Fruit fly (Drosophila melanogaster) whole organism, embryonic: ENCODE measurements around the gene mRpL17.

Experiments used
- ATbp ChIP-seq: fragments of 200-800 bp; sonication (Bioruptor generic); optimal IDR thresholded peaks from 2 replicates; lab custom pipeline; 2017; ENCODE audit warnings: missing biosample characterization, mild to moderate bottlenecking, missing genetic modification characterization, missing genetic modification reagents
- B-H2 ChIP-seq: fragments of 200-800 bp; sonication (Bioruptor generic); optimal IDR thresholded peaks from 2 replicates; lab custom pipeline; 2018; ENCODE audit warnings: missing biosample characterization, mild to moderate bottlenecking, missing genetic modification characterization
- BtbVII ChIP-seq: fragments of 200-800 bp; sonication (Bioruptor generic); optimal IDR thresholded peaks from 3 replicates; lab custom pipeline; 2017; ENCODE audit warnings: missing biosample characterization, mild to moderate bottlenecking, missing genetic modification characterization
- CG10147 ChIP-seq: fragments of 200-800 bp; sonication (Bioruptor generic); optimal IDR thresholded peaks from 2 replicates; lab custom pipeline; 2019; ENCODE audit warnings: missing biosample characterization, mild to moderate bottlenecking, missing genetic modification characterization, moderate library complexity
- CG11695 ChIP-seq: fragments of 200-800 bp; sonication (Bioruptor generic); IDR thresholded peaks from 3 replicates; pipeline ENCODE4 v1.3.6; 2022; ENCODE audit warnings: missing biosample characterization, missing genetic modification characterization
- CG12219 ChIP-seq: fragments of 200-800 bp; sonication (Bioruptor generic); optimal IDR thresholded peaks from 3 replicates; lab custom pipeline; 2018; ENCODE audit warnings: missing biosample characterization, mild to moderate bottlenecking, missing genetic modification characterization
- CG12659 ChIP-seq: fragments of 200-800 bp; sonication (Bioruptor generic); optimal IDR thresholded peaks from 3 replicates; lab custom pipeline; 2017; ENCODE audit warnings: mild to moderate bottlenecking, missing biosample characterization, missing genetic modification reagents, missing genetic modification characterization
- CG13424 ChIP-seq: fragments of 200-800 bp; sonication (Bioruptor generic); optimal IDR thresholded peaks from 2 replicates; lab custom pipeline; 2019; ENCODE audit warnings: missing biosample characterization, mild to moderate bottlenecking, missing genetic modification characterization, moderate library complexity
- CG13894 ChIP-seq: fragments of 200-800 bp; sonication (Bioruptor generic); optimal IDR thresholded peaks from 3 replicates; lab custom pipeline; 2018; ENCODE audit warnings: missing biosample characterization, mild to moderate bottlenecking, missing genetic modification characterization, moderate library complexity
- CG14050 ChIP-seq: fragments of 200-800 bp; sonication (Bioruptor generic); IDR thresholded peaks from 3 replicates; pipeline ENCODE4 v1.3.6; 2022; ENCODE audit warnings: missing biosample characterization, missing genetic modification characterization
- CG14860 ChIP-seq: fragments of 200-800 bp; sonication (Bioruptor generic); IDR thresholded peaks from 3 replicates; pipeline ENCODE4 v1.3.6; 2022; ENCODE audit warnings: missing biosample characterization, missing genetic modification characterization; ENCODE audit not compliant: partially characterized antibody
- CG15479 ChIP-seq: fragments of 200-800 bp; sonication (Bioruptor generic); optimal IDR thresholded peaks from 3 replicates; lab custom pipeline; 2019; ENCODE audit warnings: missing biosample characterization, mild to moderate bottlenecking, missing genetic modification characterization, moderate library complexity
- CG32532 ChIP-seq: fragments of 200-800 bp; sonication (Bioruptor generic); IDR thresholded peaks from 2 replicates; pipeline ENCODE4 v1.3.6; 2022; ENCODE audit warnings: missing biosample characterization, missing genetic modification characterization
- CG32772 ChIP-seq: fragments of 200-800 bp; sonication (Bioruptor generic); IDR thresholded peaks from 2 replicates; pipeline ENCODE4 v1.3.6; 2022; ENCODE audit warnings: missing biosample characterization, missing genetic modification characterization
- CG6175 ChIP-seq: fragments of 200-800 bp; sonication (Bioruptor generic); IDR thresholded peaks from 3 replicates; pipeline ENCODE4 v1.3.6; 2022; ENCODE audit warnings: missing biosample characterization, missing genetic modification characterization
- CG8290 ChIP-seq, 3 experiments: fragments of 200-800 bp; sonication (Bioruptor generic); optimal IDR thresholded peaks; 2 replicates each; lab custom pipeline; 2016 to 2019; ENCODE audit warnings: missing biosample characterization in 3 of 3, missing genetic modification characterization in 3 of 3, mild to moderate bottlenecking in 2 of 3, moderate library complexity in 1 of 3
- CG8478 ChIP-seq: fragments of >200 bp; optimal IDR thresholded peaks from 2 replicates; lab custom pipeline; 2018
- CG8944 ChIP-seq: fragments of 200-800 bp; sonication (Bioruptor generic); optimal IDR thresholded peaks from 3 replicates; lab custom pipeline; 2016; ENCODE audit warnings: missing biosample characterization, missing genetic modification characterization
- CTCF ChIP-seq: fragments of 200-800 bp; sonication (Bioruptor generic); optimal IDR thresholded peaks from 2 replicates; lab custom pipeline; 2017; ENCODE audit warnings: missing biosample characterization, mild to moderate bottlenecking, missing genetic modification characterization, moderate library complexity
- Med ChIP-seq: fragments of 200-800 bp; sonication (Bioruptor generic); peaks from one replicate; lab custom pipeline; 2016; ENCODE audit warnings: missing biosample characterization, missing genetic modification characterization, mild to moderate bottlenecking, inconsistent platforms, moderate library complexity
- Sry-δ ChIP-seq: fragments of 200-800 bp; sonication (Bioruptor generic); optimal IDR thresholded peaks from 2 replicates; lab custom pipeline; 2016; ENCODE audit warnings: missing biosample characterization, missing genetic modification characterization
- ac ChIP-seq: fragments of 200-800 bp; sonication (Bioruptor generic); optimal IDR thresholded peaks from 3 replicates; lab custom pipeline; 2017; ENCODE audit warnings: missing biosample characterization, mild to moderate bottlenecking, missing genetic modification characterization
- al ChIP-seq: fragments of 200-800 bp; sonication (Bioruptor generic); IDR thresholded peaks from 2 replicates; pipeline ENCODE4 v1.3.6; 2022; ENCODE audit warnings: missing biosample characterization, missing genetic modification characterization
- az2 ChIP-seq: fragments of 200-800 bp; sonication (Bioruptor generic); optimal IDR thresholded peaks from 3 replicates; lab custom pipeline; 2016; ENCODE audit warnings: missing biosample characterization, missing genetic modification characterization
- bbx ChIP-seq: fragments of 200-800 bp; sonication (Bioruptor generic); IDR thresholded peaks from 2 replicates; pipeline ENCODE4 v1.3.6; 2022; ENCODE audit warnings: missing biosample characterization, missing genetic modification characterization; ENCODE audit not compliant: partially characterized antibody
- bcd ChIP-seq: fragments of 200-800 bp; sonication (Bioruptor generic); optimal IDR thresholded peaks from 2 replicates; lab custom pipeline; 2017; ENCODE audit warnings: missing biosample characterization, mild to moderate bottlenecking, missing genetic modification characterization
- chm ChIP-seq: fragments of 200-800 bp; sonication (Bioruptor generic); IDR thresholded peaks from 2 replicates; pipeline ENCODE4 v1.3.6; 2022; ENCODE audit warnings: missing biosample characterization, missing genetic modification characterization
- crc ChIP-seq: fragments of 200-800 bp; sonication (Bioruptor generic); optimal IDR thresholded peaks from 2 replicates; lab custom pipeline; 2016; ENCODE audit warnings: missing biosample characterization, missing genetic modification characterization
- dmrt11E ChIP-seq: fragments of 200-800 bp; sonication (Bioruptor generic); optimal IDR thresholded peaks from 3 replicates; lab custom pipeline; 2018; ENCODE audit warnings: missing biosample characterization, mild to moderate bottlenecking, missing genetic modification characterization, moderate library complexity
- gfzf ChIP-seq: fragments of 200-800 bp; sonication (Bioruptor generic); optimal IDR thresholded peaks from 2 replicates; lab custom pipeline; 2016; ENCODE audit warnings: missing biosample characterization, mild to moderate bottlenecking, missing genetic modification characterization, moderate library complexity
- inv ChIP-seq: fragments of 200-800 bp; sonication (Bioruptor generic); IDR thresholded peaks from 2 replicates; pipeline ENCODE4 v1.3.6; 2022; ENCODE audit warnings: missing biosample characterization, missing genetic modification characterization; ENCODE audit not compliant: partially characterized antibody
- knrl ChIP-seq: fragments of 200-800 bp; sonication (Bioruptor generic); IDR thresholded peaks from 3 replicates; pipeline ENCODE4 v1.3.6; 2022; ENCODE audit warnings: missing biosample characterization, missing genetic modification characterization; ENCODE audit not compliant: partially characterized antibody
- lmd ChIP-seq: fragments of 200-800 bp; sonication (Bioruptor generic); IDR thresholded peaks from 2 replicates; pipeline ENCODE4 v1.3.6; 2022; ENCODE audit warnings: missing biosample characterization, missing genetic modification characterization
- lola ChIP-seq, 3 experiments: fragments of >200 bp in 2 of 3; fragments of 200-800 bp in 1 of 3; sonication (Bioruptor generic) in 1 of 3; optimal IDR thresholded peaks; 2 replicates each; lab custom pipeline; 2017 to 2019; ENCODE audit warnings: missing biosample characterization in 3 of 3, missing genetic modification characterization in 3 of 3, mild to moderate bottlenecking in 1 of 3, moderate library complexity in 1 of 3
- nerfin-1 ChIP-seq: fragments of 200-800 bp; sonication (Bioruptor generic); optimal IDR thresholded peaks from 3 replicates; lab custom pipeline; 2019; ENCODE audit warnings: missing biosample characterization, mild to moderate bottlenecking, missing genetic modification characterization, moderate library complexity
- nmo ChIP-seq: fragments of 200-800 bp; sonication (Bioruptor generic); optimal IDR thresholded peaks from 2 replicates; lab custom pipeline; 2018; ENCODE audit warnings: missing biosample characterization, mild to moderate bottlenecking, missing genetic modification characterization, moderate library complexity
- pnt ChIP-seq: fragments of 200-800 bp; sonication (Bioruptor generic); optimal IDR thresholded peaks from 3 replicates; lab custom pipeline; 2016; ENCODE audit warnings: missing biosample characterization, missing genetic modification characterization
- pum ChIP-seq: fragments of 200-800 bp; sonication (Bioruptor generic); optimal IDR thresholded peaks from 2 replicates; lab custom pipeline; 2016; ENCODE audit warnings: missing biosample characterization, missing genetic modification characterization
- pzg ChIP-seq: fragments of 200-800 bp; sonication (Bioruptor generic); optimal IDR thresholded peaks from 3 replicates; lab custom pipeline; 2018; ENCODE audit warnings: missing biosample characterization, mild to moderate bottlenecking, missing genetic modification characterization, moderate library complexity
- repo ChIP-seq: fragments of 200-800 bp; sonication (Bioruptor generic); optimal IDR thresholded peaks from 2 replicates; lab custom pipeline; 2016; ENCODE audit warnings: missing biosample characterization, missing genetic modification characterization
- ro ChIP-seq: fragments of 200-800 bp; sonication (Bioruptor generic); IDR thresholded peaks from 2 replicates; pipeline ENCODE4 v1.3.6; 2022; ENCODE audit warnings: missing biosample characterization, missing genetic modification characterization
- row ChIP-seq: fragments of 200-800 bp; sonication (Bioruptor generic); IDR thresholded peaks from 3 replicates; pipeline ENCODE4 v1.3.6; 2022; ENCODE audit warnings: missing biosample characterization, missing genetic modification characterization
- seq ChIP-seq: fragments of 200-800 bp; sonication (Bioruptor generic); IDR thresholded peaks from 2 replicates; pipeline ENCODE4 v1.3.6; 2022; ENCODE audit warnings: missing biosample characterization, missing genetic modification characterization
- sisA ChIP-seq: fragments of 200-800 bp; sonication (Bioruptor generic); IDR thresholded peaks from 2 replicates; pipeline ENCODE4 v1.3.6; 2022; ENCODE audit warnings: missing biosample characterization, missing genetic modification characterization
- slou ChIP-seq: fragments of 200-800 bp; sonication (Bioruptor generic); optimal IDR thresholded peaks from 3 replicates; lab custom pipeline; 2016; ENCODE audit warnings: missing biosample characterization, missing genetic modification characterization
- so ChIP-seq: fragments of 200-800 bp; sonication (Bioruptor generic); IDR thresholded peaks from 3 replicates; pipeline ENCODE4 v1.3.6; 2022; ENCODE audit warnings: missing biosample characterization, missing genetic modification characterization
- tx ChIP-seq: fragments of 200-800 bp; sonication (Bioruptor generic); optimal IDR thresholded peaks from 2 replicates; lab custom pipeline; 2016; ENCODE audit warnings: missing biosample characterization, missing genetic modification characterization
- wek ChIP-seq: fragments of 200-800 bp; sonication (Bioruptor generic); optimal IDR thresholded peaks from 3 replicates; lab custom pipeline; 2018; ENCODE audit warnings: missing biosample characterization, mild to moderate bottlenecking, missing genetic modification characterization, moderate library complexity

Gene mRpL17

DNA sequence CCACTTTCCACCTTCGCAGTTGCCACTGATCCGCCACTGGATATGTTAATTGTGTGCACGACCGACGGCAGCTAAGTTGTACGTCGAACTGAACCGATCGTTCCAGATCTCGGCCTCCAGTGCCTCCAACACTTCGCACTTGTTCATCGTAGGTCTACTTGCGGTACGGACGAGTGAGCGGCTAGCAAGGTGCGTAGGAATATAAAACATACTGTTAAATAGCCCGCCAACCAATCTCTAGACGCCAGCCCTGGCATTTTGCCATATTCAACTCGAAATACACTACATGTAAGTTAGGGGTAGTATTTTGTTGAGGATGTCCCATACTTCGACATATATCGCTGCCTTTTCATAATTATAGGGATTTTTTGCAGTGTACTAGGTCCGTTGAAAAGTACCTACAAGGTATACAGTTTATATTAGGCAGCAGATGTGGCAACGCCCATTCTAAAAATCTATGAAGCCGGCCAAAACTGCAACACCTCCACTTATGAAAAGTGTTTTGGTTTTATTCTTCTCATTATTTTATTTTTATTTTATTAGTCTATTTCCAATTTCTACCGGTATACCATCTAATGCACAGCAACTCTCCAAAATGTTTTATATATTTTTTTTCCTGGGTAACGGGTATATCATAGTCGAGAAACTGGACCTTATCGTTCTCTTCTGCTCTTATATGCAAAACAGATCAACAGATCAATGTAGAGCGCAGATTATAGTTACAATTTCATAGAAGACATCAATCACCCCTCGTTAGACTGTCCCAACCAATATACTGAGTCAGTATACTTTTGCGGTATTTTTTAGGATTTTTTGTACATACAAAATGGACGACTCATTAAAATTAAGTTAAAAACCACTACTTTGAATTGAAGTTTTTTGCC is 41.3 kb upstream of the mRpL17 start, which contains the start of the genes pyx and CG33229 (continued):
- peak; percentile 57 for TF ChIP-seq repo (GFP tag; lab: Kevin White, UChicago)
- peak; percentile 91 for TF ChIP-seq nmo
- peak; percentile 67 for TF ChIP-seq pnt (GFP tag; lab: Kevin White, UChicago)
- no peak for TF ChIP-seq bbx (GFP tag; lab: Robert Waterston, UW)
- peak; percentile 91 for TF ChIP-seq lmd (GFP tag; lab: Robert Waterston, UW)
- peak; percentile 62 for TF ChIP-seq BtbVII (GFP tag; lab: Kevin White, UChicago)
- peak; percentile 61 for TF ChIP-seq CG12219 (GFP tag; lab: Kevin White, UChicago)
- TF ChIP-seq pum (GFP tag; lab: Kevin White, UChicago) = peak; percentile 78
- TF ChIP-seq dmrt11E (tag; lab: Kevin White, UChicago) = peak; percentile 68
- peak; percentile 93 for TF ChIP-seq CG32532
- peak; percentile 81 for TF ChIP-seq CG8944 (GFP tag; lab: Kevin White, UChicago)
- peak; percentile 44; the same call in 1 of the 2 replicates for TF ChIP-seq ro (GFP tag; lab: Robert Waterston, UW)
- TF ChIP-seq Sry-δ (GFP tag; lab: Kevin White, UChicago) = peak; percentile 49
- TF ChIP-seq CG13424 (tag; lab: Kevin White, UChicago) = peak; percentile 87
- peak; percentile 98 for TF ChIP-seq wek
- TF ChIP-seq CG11695 (GFP tag; lab: Robert Waterston, UW) = peak; percentile 69; the same call in 1 of the 3 replicates
- TF ChIP-seq CG15479 (GFP tag; lab: Kevin White, UChicago) = no peak
- no peak for TF ChIP-seq CG8478 (lab: Kevin White, UChicago)
- TF ChIP-seq sisA (GFP tag; lab: Robert Waterston, UW) = peak; percentile 79
- peak; percentile 60; the same call in 1 of the 3 replicates for TF ChIP-seq so (GFP tag; lab: Robert Waterston, UW)
- TF ChIP-seq lola (GFP tag; optimal IDR thresholded peaks at IDR 0.05; lab: Kevin White, UChicago) = peak in 1 of 3 experiments; percentile 80
- TF ChIP-seq slou (GFP tag; lab: Kevin White, UChicago) = peak; percentile 76
- peak; percentile 88 for TF ChIP-seq CG13894 (tag; lab: Kevin White, UChicago)
- TF ChIP-seq inv (GFP tag; lab: Robert Waterston, UW) = no peak
- TF ChIP-seq CG14860 (GFP tag; lab: Robert Waterston, UW) = no peak
- peak; percentile 92 for TF ChIP-seq CG10147 (GFP tag; lab: Kevin White, UChicago)
- no peak for TF ChIP-seq knrl (GFP tag; lab: Robert Waterston, UW)
- peak; percentile 87 for TF ChIP-seq az2 (GFP tag; lab: Kevin White, UChicago)
- TF ChIP-seq Med (GFP tag; lab: Kevin White, UChicago) = peak; percentile 95
- peak; percentile 62 for TF ChIP-seq nerfin-1 (tag; lab: Kevin White, UChicago)
- peak; percentile 82 for TF ChIP-seq tx (GFP tag; lab: Kevin White, UChicago)
- peak; percentile 57 for TF ChIP-seq ATbp
- peak; percentile 68 for TF ChIP-seq CG14050 (GFP tag; lab: Robert Waterston, UW)
- peak; percentile 86 for TF ChIP-seq bcd (GFP tag; lab: Kevin White, UChicago)
- peak; percentile 86 for TF ChIP-seq al
- peak; percentile 77 for TF ChIP-seq gfzf (GFP tag; lab: Kevin White, UChicago)
- TF ChIP-seq CG32772 (GFP tag; lab: Robert Waterston, UW) = peak; percentile 74; the same call in 1 of the 2 replicates
- TF ChIP-seq CG6175 = peak; percentile 61; the same call in 1 of the 3 replicates
- peak; percentile 93 for TF ChIP-seq B-H2
- TF ChIP-seq seq = peak; percentile 71; the same call in 1 of the 2 replicates
- peak; percentile 57 for TF ChIP-seq pzg (GFP tag; lab: Kevin White, UChicago)
- TF ChIP-seq CG8290 (GFP tag; optimal IDR thresholded peaks at IDR 0.05; lab: Kevin White, UChicago) = peak; percentile 76
- peak in 1 of 2 experiments; percentile 90 for TF ChIP-seq CG8290 (tag; optimal IDR thresholded peaks at IDR 0.05; lab: Kevin White, UChicago)
- peak; percentile 37; the same call in 1 of the 2 replicates for TF ChIP-seq chm (GFP tag; lab: Robert Waterston, UW)
- TF ChIP-seq ac (GFP tag; lab: Kevin White, UChicago) = no peak
- TF ChIP-seq row = peak; percentile 88
- peak; percentile 26 for TF ChIP-seq CTCF (GFP tag; lab: Kevin White, UChicago)
- TF ChIP-seq CG12659 = peak; percentile 89
- TF ChIP-seq crc (GFP tag; lab: Kevin White, UChicago) = peak; percentile 60
